Worm (Caenorhabditis elegans) whole organism, young adult: ENCODE measurements around the gene ints-13.

Experiments
- F22D6.2 ChIP-seq: sonication (generic microtip); optimal IDR thresholded peaks from 2 replicates; lab custom pipeline; 2016; ENCODE audit warnings: mild to moderate bottlenecking, missing genetic modification characterization, missing compliant biosample characterization
- F37B4.10 ChIP-seq: fragments of 200-800 bp; sonication (Bioruptor generic); IDR thresholded peaks from 2 replicates; pipeline ENCODE4 v1.3.6; 2022; ENCODE audit warnings: missing genetic modification characterization, missing compliant biosample characterization
- F52B5.7 ChIP-seq: sonication (generic microtip); optimal IDR thresholded peaks from 2 replicates; lab custom pipeline; 2016; ENCODE audit warnings: mild to moderate bottlenecking, missing genetic modification characterization, missing compliant biosample characterization
- atf-7 ChIP-seq: sonication (generic microtip); optimal IDR thresholded peaks from 2 replicates; lab custom pipeline; 2017; ENCODE audit warnings: mild to moderate bottlenecking, missing genetic modification characterization, missing compliant biosample characterization
- cebp-2 ChIP-seq: fragments of 200-800 bp; sonication (Bioruptor generic); IDR thresholded peaks from 2 replicates; pipeline ENCODE4 v1.3.6; 2022; ENCODE audit warnings: missing genetic modification characterization, missing compliant biosample characterization
- ceh-79 ChIP-seq: sonication (generic microtip); optimal IDR thresholded peaks from 2 replicates; lab custom pipeline; 2017; ENCODE audit warnings: mild to moderate bottlenecking, missing genetic modification characterization, missing compliant biosample characterization
- egl-18 ChIP-seq: fragments of 200-800 bp; sonication (Bioruptor generic); IDR thresholded peaks from 2 replicates; pipeline ENCODE4 v1.3.6; 2022; ENCODE audit warnings: missing genetic modification reagents, missing genetic modification characterization, missing compliant biosample characterization
- lag-1 ChIP-seq: fragments of 200-800 bp; sonication (Bioruptor generic); IDR thresholded peaks from 2 replicates; pipeline ENCODE4 v1.3.6; 2022; ENCODE audit warnings: missing genetic modification reagents, missing genetic modification characterization, missing compliant biosample characterization
- madf-6 ChIP-seq: fragments of 200-800 bp; sonication (Bioruptor generic); IDR thresholded peaks from 2 replicates; pipeline ENCODE4 v1.3.6; 2022; ENCODE audit warnings: missing genetic modification reagents, missing genetic modification characterization, missing compliant biosample characterization
- nhr-90 ChIP-seq: sonication (generic microtip); optimal IDR thresholded peaks from 2 replicates; lab custom pipeline; 2016; ENCODE audit warnings: missing genotype, mild to moderate bottlenecking, missing genetic modification characterization, missing compliant biosample characterization
- pha-4 ChIP-seq: fragments of 150-350 bp; sonication (generic microtip); optimal IDR thresholded peaks from 2 replicates; lab custom pipeline; 2014; ENCODE audit warnings: missing biosample characterization, missing genetic modification reagents, missing genetic modification characterization
- snpc-4 ChIP-seq, 5 experiments: fragments of 150-350 bp in 1 of 5; sonication (generic microtip) in 4 of 5; optimal IDR thresholded peaks; 2 replicates each; lab custom pipeline; 2014 to 2018; ENCODE audit warnings: missing genetic modification characterization in 5 of 5, missing biosample characterization in 3 of 5, antibody characterized with exemption in 2 of 5, mild to moderate bottlenecking in 2 of 5, missing compliant biosample characterization in 2 of 5, missing genotype in 2 of 5, moderate library complexity in 2 of 5, missing genetic modification reagents in 1 of 5
- unc-62 ChIP-seq: fragments of 150-350 bp; optimal IDR thresholded peaks from 2 replicates; lab custom pipeline; 2014; ENCODE audit warnings: missing biosample characterization, missing genetic modification reagents, missing genetic modification characterization
- ztf-22 ChIP-seq: fragments of 200-800 bp; sonication (Bioruptor generic); optimal IDR thresholded peaks from 2 replicates; lab custom pipeline; 2018; ENCODE audit warnings: mild to moderate bottlenecking, missing genetic modification characterization, moderate library complexity, missing compliant biosample characterization

DNA sequence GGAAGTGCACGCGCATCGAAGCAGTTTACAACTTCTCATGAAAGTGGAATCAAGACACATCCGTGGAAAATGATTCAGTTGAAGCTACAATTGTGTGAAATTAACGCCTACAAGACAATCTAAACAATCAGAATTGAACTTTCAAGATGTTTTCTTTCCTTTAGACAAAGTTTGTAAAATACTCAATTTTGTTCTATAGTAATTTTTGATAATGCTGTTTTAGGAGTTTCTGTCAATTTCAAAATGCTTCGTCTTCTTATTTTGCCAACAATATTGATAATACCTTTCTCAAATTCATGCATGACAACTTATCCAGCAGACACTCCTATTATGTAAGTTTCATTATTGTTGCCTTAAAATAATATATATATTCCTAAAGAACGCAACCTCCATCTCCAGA is 31.9 kb upstream of the ints-13 start, which contains the start of gene T21D12.11:
- TF ChIP-seq unc-62 (GFP tag; lab: Kevin White, UChicago) (no peak), F37B4.10 (GFP tag; lab: Robert Waterston, UW) (no peak), ceh-79 (tag; lab: Kevin White, UChicago) (no peak), ztf-22 (GFP tag; lab: Kevin White, UChicago) (no peak), madf-6 (GFP tag; lab: Robert Waterston, UW) (no peak), pha-4 (no peak), nhr-90 (tag; lab: Kevin White, UChicago) (no peak), F52B5.7 (tag; lab: Kevin White, UChicago) (no peak), F22D6.2 (tag; lab: Kevin White, UChicago) (no peak), lag-1 (no peak), egl-18 (GFP tag; lab: Robert Waterston, UW) (no peak), atf-7 (no peak), snpc-4 (GFP tag; optimal IDR thresholded peaks at IDR 0.05; lab: Kevin White, UChicago) (no peak), snpc-4 (tag; optimal IDR thresholded peaks at IDR 0.05; lab: Kevin White, UChicago) (no peak), cebp-2 (GFP tag; lab: Robert Waterston, UW) (no peak)
